Fruit fly (Drosophila melanogaster): Measurements from ENCODE around the gene CG14563.

Gene CG14563

dm6 chr3L:21886883-21887559, 44.8 kb upstream of the CG14563 start (continued):
- peak; percentile 18 for TF ChIP-seq CG12769 (tag; optimal IDR thresholded peaks at IDR 0.05)
- peak; percentile 9 for TF ChIP-seq CG10543 (GFP tag; optimal IDR thresholded peaks at IDR 0.05)
- TF ChIP-seq CG34376 (GFP tag; optimal IDR thresholded peaks at IDR 0.05): peak; percentile 13
- TF ChIP-seq prd (optimal IDR thresholded peaks at IDR 0.05): no peak
- TF ChIP-seq prd (GFP tag; IDR thresholded peaks at IDR 0.05): no peak
- TF ChIP-seq sug (tag; optimal IDR thresholded peaks at IDR 0.05): peak; percentile 11
- 0 out of 4 replicates have a peak, but pooled peaks have one; percentile 56 for TF ChIP-seq chinmo (GFP tag; IDR thresholded peaks at IDR 0.05; ENCODE audit: partially characterized antibody)

dm6 chr3L:21884058-21884457, 41.9 kb upstream of the CG14563 start:
- TF ChIP-seq mirr (GFP tag; optimal IDR thresholded peaks at IDR 0.05): no peak
- TF ChIP-seq CG7357 (GFP tag; IDR thresholded peaks at IDR 0.05): no peak
- peak; percentile 84 for TF ChIP-seq onecut (GFP tag; IDR thresholded peaks at IDR 0.05)
- no peak for TF ChIP-seq CG13424 (tag; optimal IDR thresholded peaks at IDR 0.05)

DNA sequence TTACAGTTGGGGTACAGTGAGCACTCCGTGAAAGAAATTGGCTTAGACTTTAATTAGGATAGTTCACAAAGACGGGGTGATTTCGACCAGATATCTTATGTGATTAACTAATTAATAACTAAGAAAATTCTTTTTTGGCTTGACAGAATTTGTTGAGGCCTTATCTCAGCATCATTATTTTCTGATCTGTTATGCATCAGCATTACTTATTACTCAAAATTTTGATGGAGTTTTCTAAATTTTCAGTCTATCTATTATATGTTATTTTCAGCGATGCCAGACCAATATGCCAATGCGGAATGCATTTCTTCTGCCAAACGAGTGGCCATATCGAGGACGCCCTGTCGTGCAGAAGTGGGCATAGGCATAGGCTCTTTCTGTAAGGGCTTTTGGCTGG, 41.4 kb upstream of the CG14563 start:
- TF ChIP-seq CG8924 (tag; optimal IDR thresholded peaks at IDR 0.05) (no peak), gem (tag; optimal IDR thresholded peaks at IDR 0.05) (peak; percentile 22), mld (GFP tag; IDR thresholded peaks at IDR 0.05; ENCODE audit: partially characterized antibody) (no peak), CG11504 (tag; optimal IDR thresholded peaks at IDR 0.05) (peak; percentile 39), CG9437 (GFP tag; optimal IDR thresholded peaks at IDR 0.05) (no peak), CG16863 (GFP tag; optimal IDR thresholded peaks at IDR 0.05) (no peak), row (GFP tag; IDR thresholded peaks at IDR 0.05) (0 out of 3 replicates have a peak, but pooled peaks have one; percentile 21), ATbp (GFP tag; optimal IDR thresholded peaks at IDR 0.05) (peak; percentile 25), grau (tag; optimal IDR thresholded peaks at IDR 0.05) (peak; percentile 60), CG30403 (GFP tag; optimal IDR thresholded peaks at IDR 0.05) (peak; percentile 16), CG2678 (tag; optimal IDR thresholded peaks at IDR 0.05) (peak; percentile 9), sens (GFP tag) (peak; percentile 81), Med (GFP tag) (peak; percentile 59), CG14710 (tag; optimal IDR thresholded peaks at IDR 0.05) (peak; percentile 2), dmrt99B (tag; optimal IDR thresholded peaks at IDR 0.05) (peak; percentile 10), Sox102F (GFP tag; optimal IDR thresholded peaks at IDR 0.05) (peak; percentile 12), CG7987 (GFP tag; optimal IDR thresholded peaks at IDR 0.05) (no peak), NK7.1 (GFP tag; optimal IDR thresholded peaks at IDR 0.05) (no peak), Pdp1 (GFP tag; optimal IDR thresholded peaks at IDR 0.05) (peak in 1 of 2 experiments; percentile 4), CG42726 (GFP tag; IDR thresholded peaks at IDR 0.05; ENCODE audit: partially characterized antibody) (no peak), Hsf (GFP tag; optimal IDR thresholded peaks at IDR 0.05) (peak; percentile 2), sens-2 (GFP tag; IDR thresholded peaks at IDR 0.05) (no peak), phol (tag; optimal IDR thresholded peaks at IDR 0.05) (peak; percentile 19), bsh (GFP tag; optimal IDR thresholded peaks at IDR 0.05) (peak; percentile 11 to 77), CG4820 (GFP tag; optimal IDR thresholded peaks at IDR 0.05) (peak; percentile 9), Drgx (GFP tag; IDR thresholded peaks at IDR 0.05) (peak; percentile 46), Oli (tag; optimal IDR thresholded peaks at IDR 0.05) (peak; percentile 16), Blimp-1 (GFP tag; optimal IDR thresholded peaks at IDR 0.05) (peak; percentile 18), CG18599 (GFP tag; optimal IDR thresholded peaks at IDR 0.05) (no peak), nmo (GFP tag; optimal IDR thresholded peaks at IDR 0.05) (peak; percentile 26), Ssrp (tag; optimal IDR thresholded peaks at IDR 0.05) (peak; percentile 15), Sox100B (GFP tag; optimal IDR thresholded peaks at IDR 0.05) (peak; percentile 6), Ets65A (GFP tag) (peak; percentile 24), CG30431 (GFP tag; optimal IDR thresholded peaks at IDR 0.05) (no peak), tna (GFP tag; IDR thresholded peaks at IDR 0.05; ENCODE audit: partially characterized antibody) (no peak)

All from whole organism, embryonic.